Worm (Caenorhabditis elegans) whole organism, late embryonic: Measurements from ENCODE around the gene skr-7.

ENCODE experiments used
- ceh-22 ChIP-seq: sonication (generic microtip); optimal IDR thresholded peaks from 2 replicates; lab custom pipeline; 2017; ENCODE audit warnings: missing biosample characterization, missing genetic modification characterization
- ceh-9 ChIP-seq: sonication (generic microtip); optimal IDR thresholded peaks from 2 replicates; lab custom pipeline; 2016; ENCODE audit warnings: mild to moderate bottlenecking, missing genetic modification characterization, inconsistent platforms, missing compliant biosample characterization
- eyg-1 ChIP-seq: sonication (generic microtip); optimal IDR thresholded peaks from 2 replicates; lab custom pipeline; 2016; ENCODE audit warnings: missing genotype, missing genetic modification characterization, missing compliant biosample characterization
- hlh-30 ChIP-seq: sonication (generic microtip); optimal IDR thresholded peaks from 2 replicates; lab custom pipeline; 2017; ENCODE audit warnings: antibody characterized with exemption, missing genetic modification characterization, missing compliant biosample characterization; ENCODE audit not compliant: insufficient read depth
- mec-3 ChIP-seq: sonication (generic microtip); optimal IDR thresholded peaks from 2 replicates; lab custom pipeline; 2016; ENCODE audit warnings: borderline replicate concordance, missing genetic modification characterization, missing compliant biosample characterization
- nhr-11 ChIP-seq: fragments of 150-350 bp; optimal IDR thresholded peaks from 2 replicates; lab custom pipeline; 2014; ENCODE audit warnings: missing biosample characterization, missing genetic modification characterization
- pros-1 ChIP-seq: fragments of 150-350 bp; optimal IDR thresholded peaks from 2 replicates; lab custom pipeline; 2014; ENCODE audit warnings: missing biosample characterization, missing genetic modification reagents, missing genetic modification characterization
- unc-3 ChIP-seq, 2 experiments: fragments of 200-800 bp in 1 of 2; sonication (Bioruptor generic) in 1 of 2; sonication (generic microtip) in 1 of 2; conservative IDR thresholded peaks in 1 of 2; optimal IDR thresholded peaks in 1 of 2; 2 replicates each; pipeline versions ENCODE4 v1.3.6 to Lab custom; 2016 to 2022; ENCODE audit warnings: missing compliant biosample characterization in 2 of 2, missing genetic modification characterization in 2 of 2, missing genetic modification reagents in 1 of 2
- unc-86 ChIP-seq: sonication (generic microtip); optimal IDR thresholded peaks from 2 replicates; lab custom pipeline; 2016; ENCODE audit warnings: missing genetic modification characterization, missing compliant biosample characterization
- zip-5 ChIP-seq: sonication (generic microtip); optimal IDR thresholded peaks from 2 replicates; lab custom pipeline; 2016; ENCODE audit warnings: missing genetic modification characterization, missing compliant biosample characterization
- ztf-16 ChIP-seq: sonication (generic microtip); optimal IDR thresholded peaks from 2 replicates; lab custom pipeline; 2017; ENCODE audit warnings: missing genetic modification characterization, missing compliant biosample characterization

ce11 chrV:4423860-4424401 is 1.7 kb downstream of the skr-7 start, which contains the start of the genes Y47D7A.9 and Y47D7A.19:
- no peak for TF ChIP-seq unc-3 (GFP tag; conservative IDR thresholded peaks at IDR 0.05; lab: Robert Waterston, UW)
- TF ChIP-seq unc-3 (tag; optimal IDR thresholded peaks at IDR 0.05; lab: Kevin White, UChicago): no peak
- no peak for TF ChIP-seq pros-1 (tag; lab: Kevin White, UChicago)
- no peak for TF ChIP-seq ceh-22
- no peak for TF ChIP-seq zip-5 (tag; lab: Kevin White, UChicago)
- no peak for TF ChIP-seq ceh-9
- no peak for TF ChIP-seq nhr-11 (tag; lab: Kevin White, UChicago)
- no peak for TF ChIP-seq mec-3 (tag; lab: Kevin White, UChicago)
- no peak for TF ChIP-seq eyg-1 (tag; lab: Kevin White, UChicago)
- TF ChIP-seq unc-86 (tag; lab: Kevin White, UChicago): no peak
- no peak for TF ChIP-seq ztf-16 (tag; lab: Kevin White, UChicago)
- no peak for TF ChIP-seq hlh-30
